Worm (Caenorhabditis elegans) whole organism, mixed stage, embryonic: ENCODE data around the gene F19B2.5.

Source experiments
- blmp-1 ChIP-seq: fragments of 150-350 bp; optimal IDR thresholded peaks from 2 replicates; lab custom pipeline; 2014; ENCODE audit warnings: missing biosample characterization, missing genetic modification characterization
- ceh-83 ChIP-seq: fragments of 200-800 bp; sonication (Bioruptor generic); optimal IDR thresholded peaks from 2 replicates; lab custom pipeline; 2018; ENCODE audit warnings: mild to moderate bottlenecking, missing genetic modification characterization, missing compliant biosample characterization
- ces-1 ChIP-seq: fragments of 150-350 bp; optimal IDR thresholded peaks from 2 replicates; lab custom pipeline; 2014; ENCODE audit warnings: missing biosample characterization, missing genetic modification reagents, missing genetic modification characterization
- elt-3 ChIP-seq: fragments of 150-350 bp; optimal IDR thresholded peaks from 2 replicates; lab custom pipeline; 2014; ENCODE audit warnings: missing biosample characterization, missing genetic modification characterization
- lsy-2 ChIP-seq: fragments of 150-350 bp; optimal IDR thresholded peaks from 2 replicates; lab custom pipeline; 2014; ENCODE audit warnings: missing biosample characterization, missing genetic modification characterization
- nhr-237 ChIP-seq: fragments of 150-350 bp; optimal IDR thresholded peaks from 2 replicates; lab custom pipeline; 2014; ENCODE audit warnings: missing biosample characterization, missing genetic modification characterization
- unc-62 ChIP-seq: fragments of 150-350 bp; optimal IDR thresholded peaks from 2 replicates; lab custom pipeline; 2014; ENCODE audit warnings: missing biosample characterization, missing genetic modification reagents, missing genetic modification characterization
- ztf-11 ChIP-seq: fragments of 150-350 bp; optimal IDR thresholded peaks from 2 replicates; lab custom pipeline; 2014; ENCODE audit warnings: missing biosample characterization, missing genetic modification characterization

- TF ChIP-seq ztf-11: no peak
- no peak for TF ChIP-seq ceh-83 (GFP tag; lab: Kevin White, UChicago)
- TF ChIP-seq ces-1: no peak
- TF ChIP-seq unc-62: no peak
- no peak for TF ChIP-seq elt-3
- TF ChIP-seq blmp-1 (tag; lab: Kevin White, UChicago): no peak
- TF ChIP-seq lsy-2 (tag; lab: Kevin White, UChicago): no peak
- TF ChIP-seq nhr-237 (tag; lab: Kevin White, UChicago): no peak
These were observed 35.7 kb upstream of the F19B2.5 start for ce11 chrV:20199658-20200057.
